Worm (Caenorhabditis elegans): ENCODE data around the gene F49F1.15.

- TF ChIP-seq lin-39 (tag; optimal IDR thresholded peaks at IDR 0.05): no peak
- no peak for TF ChIP-seq unc-130 (tag; optimal IDR thresholded peaks at IDR 0.05)
- TF ChIP-seq aly-2 (tag; optimal IDR thresholded peaks at IDR 0.05): no peak
- no peak for TF ChIP-seq ama-1 (optimal IDR thresholded peaks at IDR 0.05)
- no peak for TF ChIP-seq fkh-10 (GFP tag; optimal IDR thresholded peaks at IDR 0.05)
- TF ChIP-seq tbx-2 (tag; optimal IDR thresholded peaks at IDR 0.05): no peak
- no peak for TF ChIP-seq nhr-237 (tag; optimal IDR thresholded peaks at IDR 0.05)
- no peak for TF ChIP-seq nhr-20 (tag; optimal IDR thresholded peaks at IDR 0.05)
- TF ChIP-seq efl-1 (optimal IDR thresholded peaks at IDR 0.05): no peak
- TF ChIP-seq efl-1 (GFP tag; optimal IDR thresholded peaks at IDR 0.05 in 1 of 2): no peak
- no peak for TF ChIP-seq nhr-11 (tag; optimal IDR thresholded peaks at IDR 0.05)
- TF ChIP-seq grh-1 (GFP tag; IDR thresholded peaks at IDR 0.05): no peak
Observed at ce11 chrIV:4114526-4114925, at the start of gene F49F1.15.
